Worm (Caenorhabditis elegans) whole organism, L3 larva: ENCODE data around the gene C10A4.2.

ENCODE experiments used
- ZK546.5 ChIP-seq: sonication (generic microtip); optimal IDR thresholded peaks from 2 replicates; lab custom pipeline; 2017; ENCODE audit warnings: missing biosample characterization, missing genetic modification characterization
- elt-1 ChIP-seq: fragments of 150-350 bp; optimal IDR thresholded peaks from 2 replicates; lab custom pipeline; 2014; ENCODE audit warnings: missing biosample characterization, missing genetic modification characterization
- elt-2 ChIP-seq: sonication (generic microtip); optimal IDR thresholded peaks from 2 replicates; lab custom pipeline; 2016; ENCODE audit warnings: missing genetic modification reagents, mild to moderate bottlenecking, missing genetic modification characterization, missing compliant biosample characterization
- elt-3 ChIP-seq, 3 experiments: fragments of 150-350 bp in 1 of 3; sonication (generic microtip) in 2 of 3; optimal IDR thresholded peaks; 2 replicates in 2 of 3; 4 replicates in 1 of 3; lab custom pipeline; 2014 to 2017; ENCODE audit warnings: missing biosample characterization in 3 of 3, missing genetic modification characterization in 3 of 3
- lin-15B ChIP-seq: fragments of 150-350 bp; optimal IDR thresholded peaks from 2 replicates; lab custom pipeline; 2014; ENCODE audit warnings: missing biosample characterization, missing genetic modification characterization
- nhr-28 ChIP-seq: fragments of 150-350 bp; optimal IDR thresholded peaks from 2 replicates; lab custom pipeline; 2014; ENCODE audit warnings: missing biosample characterization, missing genetic modification characterization
- snpc-4 ChIP-seq: fragments of 150-350 bp; optimal IDR thresholded peaks from 2 replicates; lab custom pipeline; 2014; ENCODE audit warnings: missing biosample characterization, missing genetic modification characterization
- tbx-2 ChIP-seq: sonication (generic microtip); optimal IDR thresholded peaks from 2 replicates; lab custom pipeline; 2016; ENCODE audit warnings: mild to moderate bottlenecking, missing genetic modification characterization, missing compliant biosample characterization

ce11 chrX:7407749-7408148 lies 2.3 kb upstream of the C10A4.2 start:
- no peak for TF ChIP-seq tbx-2 (tag; lab: Kevin White, UChicago)
- no peak for TF ChIP-seq elt-2 (tag; lab: Kevin White, UChicago)
- no peak for TF ChIP-seq snpc-4 (tag; lab: Kevin White, UChicago)
- no peak for TF ChIP-seq elt-3 (tag; optimal IDR thresholded peaks at IDR 0.05; lab: Kevin White, UChicago)
- TF ChIP-seq lin-15B (tag; lab: Kevin White, UChicago), result no peak
- no peak for TF ChIP-seq nhr-28
- TF ChIP-seq elt-1 (tag; lab: Kevin White, UChicago), result no peak
- no peak for TF ChIP-seq ZK546.5 (tag; lab: Kevin White, UChicago)
